Worm (Caenorhabditis elegans): ENCODE data around the gene R10H10.3.

DNA sequence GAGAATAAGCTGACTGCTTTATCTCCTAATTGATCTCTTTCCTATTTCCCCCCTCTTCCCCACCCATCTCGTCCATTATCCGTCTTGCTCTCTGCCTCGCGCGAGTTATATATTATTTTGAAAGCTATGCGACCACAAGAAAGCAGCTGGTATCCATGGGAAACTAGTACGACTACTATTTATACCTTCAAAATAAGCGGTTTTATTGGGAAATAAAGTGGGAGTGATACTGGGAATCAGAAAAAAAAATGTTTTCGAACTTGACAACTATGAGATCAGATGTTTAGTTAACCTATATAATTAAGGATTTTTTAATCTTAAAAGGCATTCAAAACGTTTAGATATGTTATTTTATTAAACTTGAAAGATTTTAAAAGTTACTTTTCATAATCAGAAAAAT lies 48.6 kb upstream of the R10H10.3 start:
- TF ChIP-seq efl-1 (optimal IDR thresholded peaks at IDR 0.05), result no peak
- no peak for TF ChIP-seq efl-1 (GFP tag; optimal IDR thresholded peaks at IDR 0.05 in 1 of 2)
- TF ChIP-seq aha-1 (tag; optimal IDR thresholded peaks at IDR 0.05), result no peak
